Fruit fly (Drosophila melanogaster) S2 (cell line): ENCODE data around the gene CG12321.

Experiments used
- CG8478 ChIP-seq: fragments of >200 bp; optimal IDR thresholded peaks from 2 replicates; lab custom pipeline; 2018
- CTCF ChIP-seq, 2 experiments: fragments of >200 bp; optimal IDR thresholded peaks; 2 replicates each; lab custom pipeline; 2018

- no peak for TF ChIP-seq CTCF (optimal IDR thresholded peaks at IDR 0.05; lab: Kevin White, UChicago)
- no peak for TF ChIP-seq CG8478 (lab: Kevin White, UChicago)
Measured at dm6 chr3R:18151820-18152219, 36.7 kb downstream of the CG12321 start, which contains the start of gene CG14316.
